Fruit fly (Drosophila melanogaster): ENCODE results near the gene CG13474.
A peak's percentile ranks its signal among the peaks of the same experiment; 100 is the strongest.

CG13474 gene

DNA sequence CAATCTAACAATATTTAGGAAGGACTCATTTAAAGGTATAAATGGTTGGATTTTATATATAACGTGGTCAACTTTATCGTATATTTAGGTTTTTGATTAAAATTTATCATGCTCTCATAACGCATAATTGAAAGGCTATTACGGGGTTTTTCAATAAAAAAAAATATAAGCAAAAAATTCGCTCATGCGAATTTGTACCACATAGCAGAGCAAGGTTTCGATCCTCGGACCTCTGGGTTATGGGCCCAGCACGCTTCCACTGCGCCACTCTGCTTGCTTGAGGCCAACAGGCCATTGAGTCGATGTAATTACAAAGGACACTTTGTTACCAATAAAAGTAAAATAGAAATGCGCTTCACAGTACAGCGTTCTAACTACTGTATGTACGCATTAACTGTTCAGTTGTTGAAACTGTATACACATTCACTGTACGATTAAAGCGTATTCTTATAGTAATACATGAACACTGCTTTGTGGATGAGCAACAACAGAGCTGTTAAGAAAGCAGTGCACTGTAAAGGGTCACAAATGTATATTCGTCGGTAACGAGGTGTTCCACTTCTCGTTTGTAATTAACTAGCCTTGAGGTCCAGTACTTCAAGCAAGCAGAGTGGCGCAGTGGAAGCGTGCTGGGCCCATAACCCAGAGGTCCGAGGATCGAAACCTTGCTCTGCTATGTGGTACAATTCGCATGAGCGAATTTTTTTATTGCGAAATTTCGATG is 23.0 kb downstream of the CG13474 start (continued):
- TF ChIP-seq cwo (GFP tag; optimal IDR thresholded peaks at IDR 0.05) = no peak
- no peak for TF ChIP-seq CG1792 (GFP tag; optimal IDR thresholded peaks at IDR 0.05)
- no peak for TF ChIP-seq Neu2 (GFP tag; optimal IDR thresholded peaks at IDR 0.05; ENCODE audit: borderline replicate concordance)
- TF ChIP-seq CG9215 (GFP tag; IDR thresholded peaks at IDR 0.05) = no peak
- TF ChIP-seq Gsc (GFP tag; IDR thresholded peaks at IDR 0.05) = no peak
- no peak for TF ChIP-seq CG11085 (GFP tag; IDR thresholded peaks at IDR 0.05)
- TF ChIP-seq sna (GFP tag; IDR thresholded peaks at IDR 0.05; ENCODE audit: partially characterized antibody) = peak; percentile 46; the same call in 1 of the 2 replicates
- no peak for TF ChIP-seq CG9727 (GFP tag; optimal IDR thresholded peaks at IDR 0.05)
- no peak for TF ChIP-seq chm (GFP tag; IDR thresholded peaks at IDR 0.05)
- TF ChIP-seq psq (GFP tag; optimal IDR thresholded peaks at IDR 0.05) = no peak
- TF ChIP-seq CG15479 (GFP tag; optimal IDR thresholded peaks at IDR 0.05) = no peak
- TF ChIP-seq pb (GFP tag; optimal IDR thresholded peaks at IDR 0.05) = no peak
- TF ChIP-seq Atf3 (GFP tag; optimal IDR thresholded peaks at IDR 0.05) = no peak
- no peak for TF ChIP-seq ssp (GFP tag; IDR thresholded peaks at IDR 0.05)
- TF ChIP-seq hkb (optimal IDR thresholded peaks at IDR 0.05) = no peak
- TF ChIP-seq hkb (GFP tag; IDR thresholded peaks at IDR 0.05) = no peak
- peak; percentile 57 for TF ChIP-seq CG13894 (tag; optimal IDR thresholded peaks at IDR 0.05)
- TF ChIP-seq CG17361 (GFP tag; IDR thresholded peaks at IDR 0.05) = no peak
- TF ChIP-seq CG12744 (GFP tag; optimal IDR thresholded peaks at IDR 0.05) = no peak
- peak; percentile 52 for TF ChIP-seq Fer1 (GFP tag; optimal IDR thresholded peaks at IDR 0.05)
- TF ChIP-seq Sry-β (GFP tag; optimal IDR thresholded peaks at IDR 0.05) = no peak
- TF ChIP-seq Dad (GFP tag; optimal IDR thresholded peaks at IDR 0.05) = no peak
- no peak for TF ChIP-seq dpn (GFP tag; optimal IDR thresholded peaks at IDR 0.05)
- no peak for TF ChIP-seq tgo (GFP tag; IDR thresholded peaks at IDR 0.05)
- TF ChIP-seq Dll (GFP tag; IDR thresholded peaks at IDR 0.05; ENCODE audit: partially characterized antibody) = peak; percentile 54; the same call in 1 of the 4 replicates
- no peak for TF ChIP-seq crp (GFP tag; optimal IDR thresholded peaks at IDR 0.05)
- TF ChIP-seq H15 (GFP tag; IDR thresholded peaks at IDR 0.05) = no peak
- TF ChIP-seq CG15011 (GFP tag; optimal IDR thresholded peaks at IDR 0.05) = no peak
- TF ChIP-seq unpg (GFP tag; optimal IDR thresholded peaks at IDR 0.05) = no peak
- no peak for TF ChIP-seq dm (GFP tag; optimal IDR thresholded peaks at IDR 0.05)
- TF ChIP-seq CG8290 (GFP tag; optimal IDR thresholded peaks at IDR 0.05) = peak; percentile 29
- TF ChIP-seq CG8290 (tag; optimal IDR thresholded peaks at IDR 0.05) = peak in 1 of 2 experiments; percentile 71
- TF ChIP-seq Oaz (GFP tag; IDR thresholded peaks at IDR 0.05) = no peak
- TF ChIP-seq CG6689 (GFP tag; IDR thresholded peaks at IDR 0.05) = no peak
- no peak for TF ChIP-seq CG18764 (GFP tag; optimal IDR thresholded peaks at IDR 0.05)
- TF ChIP-seq tll (GFP tag; optimal IDR thresholded peaks at IDR 0.05) = no peak
- no peak for TF ChIP-seq p53 (GFP tag; optimal IDR thresholded peaks at IDR 0.05)
- 0 out of 2 replicates have a peak, but pooled peaks have one; percentile 33 for TF ChIP-seq hbn (GFP tag; IDR thresholded peaks at IDR 0.05; ENCODE audit: partially characterized antibody)
- TF ChIP-seq trem (tag; optimal IDR thresholded peaks at IDR 0.05) = peak; percentile 22
- TF ChIP-seq CG1647 (GFP tag; optimal IDR thresholded peaks at IDR 0.05) = no peak
- no peak for TF ChIP-seq ham (GFP tag; IDR thresholded peaks at IDR 0.05)
- no peak for TF ChIP-seq CG33213 (GFP tag; optimal IDR thresholded peaks at IDR 0.05)
- TF ChIP-seq CG18476 (GFP tag; optimal IDR thresholded peaks at IDR 0.05) = no peak
- TF ChIP-seq sim (GFP tag; IDR thresholded peaks at IDR 0.05) = no peak
- TF ChIP-seq CG7372 (GFP tag; IDR thresholded peaks at IDR 0.05) = no peak
- TF ChIP-seq CG7745 (tag; optimal IDR thresholded peaks at IDR 0.05) = no peak
- no peak for TF ChIP-seq luna (GFP tag; optimal IDR thresholded peaks at IDR 0.05)
- TF ChIP-seq CG4707 (GFP tag; optimal IDR thresholded peaks at IDR 0.05) = no peak
- no peak for TF ChIP-seq CG2678 (tag; optimal IDR thresholded peaks at IDR 0.05)
- no peak for TF ChIP-seq bowl (GFP tag; IDR thresholded peaks at IDR 0.05)
- TF ChIP-seq HHEX (GFP tag; optimal IDR thresholded peaks at IDR 0.05) = no peak

All from whole organism, embryonic.